Worm (Caenorhabditis elegans) whole organism, L4/young adult: ENCODE measurements around the gene Y75B7AL.2.

Experiments used
- dao-5 ChIP-seq: sonication (generic microtip); optimal IDR thresholded peaks from 2 replicates; lab custom pipeline; 2016; ENCODE audit warnings: missing genotype, missing genetic modification characterization, moderate library complexity, missing compliant biosample characterization
- him-1 ChIP-seq: sonication (generic microtip); optimal IDR thresholded peaks from 2 replicates; lab custom pipeline; 2016; ENCODE audit warnings: missing genotype, missing genetic modification reagents, missing genetic modification characterization, missing compliant biosample characterization

DNA sequence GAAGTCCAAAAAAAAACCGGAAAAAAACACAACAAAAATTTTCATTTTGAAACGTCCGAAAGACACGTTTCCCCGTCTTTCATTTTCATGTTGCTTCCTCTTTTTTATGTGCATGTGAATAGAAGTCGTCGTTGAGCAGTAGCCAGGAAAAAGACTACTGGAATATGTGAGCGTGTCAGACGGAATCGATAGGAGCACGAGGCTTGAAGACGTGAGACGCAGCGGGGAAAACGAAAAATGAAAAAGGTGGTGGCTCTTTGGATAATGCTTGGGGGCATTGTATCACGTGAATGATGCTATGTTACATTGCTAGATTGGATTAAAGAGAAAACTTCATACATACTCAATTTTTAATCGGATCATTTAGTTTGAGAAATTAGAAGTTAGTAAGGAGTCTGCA is 8.1 kb upstream of the Y75B7AL.2 start:
- no peak for TF ChIP-seq dao-5 (tag; lab: Kevin White, UChicago)
- TF ChIP-seq him-1 (tag; lab: Kevin White, UChicago) = peak; percentile 12
